Worm (Caenorhabditis elegans): ENCODE data around the gene F49E8.6.

DNA sequence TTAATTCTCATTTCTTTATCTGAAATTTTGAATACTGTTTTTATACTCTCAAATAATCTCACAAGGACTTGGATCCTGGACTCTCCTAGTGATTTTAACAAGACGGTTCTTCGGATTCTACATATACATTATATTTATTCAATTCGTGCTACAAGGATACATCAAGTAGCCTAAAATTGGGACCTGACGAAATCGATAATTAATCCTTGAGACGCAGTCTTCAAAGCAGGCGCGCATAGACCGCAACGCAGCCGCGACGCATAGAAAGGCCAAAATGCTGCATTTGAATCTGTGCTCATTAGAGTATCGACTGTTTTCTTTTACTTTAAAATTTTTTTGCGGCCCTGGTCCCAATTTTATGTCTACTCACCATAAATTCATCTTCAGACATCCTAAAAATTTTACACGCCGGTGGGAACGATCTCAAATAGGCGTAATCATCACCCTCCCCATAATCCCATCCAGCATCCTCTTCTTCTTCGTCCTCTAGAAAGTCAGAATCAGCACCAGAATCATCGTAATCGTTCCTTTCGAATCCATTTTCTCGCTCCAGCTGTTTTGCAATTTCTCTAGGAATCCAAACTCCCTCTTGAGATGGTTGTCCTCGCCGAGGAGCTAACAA lies 20.8 kb upstream of the F49E8.6 start, which contains the start of gene cec-4:
- no peak for TF ChIP-seq aly-2 (tag; optimal IDR thresholded peaks at IDR 0.05)
- TF ChIP-seq fkh-10 (GFP tag; optimal IDR thresholded peaks at IDR 0.05) = no peak
- no peak for TF ChIP-seq unc-62 (GFP tag; optimal IDR thresholded peaks at IDR 0.05)
- no peak for TF ChIP-seq ceh-82 (tag; optimal IDR thresholded peaks at IDR 0.05)
- no peak for TF ChIP-seq elt-1 (tag; optimal IDR thresholded peaks at IDR 0.05)

Measured in whole organism, L3 larva.